Worm (Caenorhabditis elegans) whole organism, L4/young adult: ENCODE results near the gene daf-11.

Source experiments
- W03F9.2 ChIP-seq: fragments of 150-350 bp; optimal IDR thresholded peaks from 2 replicates; lab custom pipeline; 2014; ENCODE audit warnings: missing biosample characterization, missing genetic modification characterization
- dao-5 ChIP-seq: sonication (generic microtip); optimal IDR thresholded peaks from 2 replicates; lab custom pipeline; 2016; ENCODE audit warnings: missing genotype, missing genetic modification characterization, moderate library complexity, missing compliant biosample characterization
- him-1 ChIP-seq: sonication (generic microtip); optimal IDR thresholded peaks from 2 replicates; lab custom pipeline; 2016; ENCODE audit warnings: missing genotype, missing genetic modification reagents, missing genetic modification characterization, missing compliant biosample characterization

ce11 chrV:11769646-11770045 is 43.8 kb upstream of the daf-11 start:
- TF ChIP-seq him-1 (no peak), W03F9.2 (no peak), dao-5 (tag; lab: Kevin White, UChicago) (no peak)
